Fruit fly (Drosophila melanogaster) whole organism, embryonic: Measurements from ENCODE around the gene CG8460.

Experiments used
- Ada2b ChIP-seq: fragments of 200-800 bp; sonication (Bioruptor generic); IDR thresholded peaks from 2 replicates; pipeline ENCODE4 v1.3.6; 2022; ENCODE audit warnings: missing biosample characterization, missing genetic modification characterization
- Atf6 ChIP-seq: fragments of 200-800 bp; sonication (Bioruptor generic); IDR thresholded peaks from 2 replicates; pipeline ENCODE4 v1.3.6; 2022; ENCODE audit warnings: missing biosample characterization, missing genetic modification characterization
- BtbVII ChIP-seq: fragments of 200-800 bp; sonication (Bioruptor generic); optimal IDR thresholded peaks from 3 replicates; lab custom pipeline; 2017; ENCODE audit warnings: missing biosample characterization, mild to moderate bottlenecking, missing genetic modification characterization
- CG1024 ChIP-seq: fragments of 200-800 bp; sonication (Bioruptor generic); IDR thresholded peaks from 2 replicates; pipeline ENCODE4 v1.3.6; 2022; ENCODE audit warnings: missing biosample characterization, missing genetic modification characterization
- CG10267 ChIP-seq: fragments of 200-800 bp; sonication (Bioruptor generic); optimal IDR thresholded peaks from 2 replicates; lab custom pipeline; 2018; ENCODE audit warnings: missing biosample characterization, mild to moderate bottlenecking, missing genetic modification characterization, moderate library complexity
- CG12071 ChIP-seq: fragments of 200-800 bp; sonication (Bioruptor generic); optimal IDR thresholded peaks from 3 replicates; lab custom pipeline; 2018; ENCODE audit warnings: missing biosample characterization, mild to moderate bottlenecking, missing genetic modification characterization
- CG1529 ChIP-seq: fragments of 200-800 bp; sonication (Bioruptor generic); optimal IDR thresholded peaks from 3 replicates; lab custom pipeline; 2018; ENCODE audit warnings: missing biosample characterization, missing genetic modification characterization
- CG1603 ChIP-seq: fragments of 200-800 bp; sonication (Bioruptor generic); optimal IDR thresholded peaks from 2 replicates; lab custom pipeline; 2019; ENCODE audit warnings: missing biosample characterization, mild to moderate bottlenecking, missing genetic modification characterization, moderate library complexity
- CG1647 ChIP-seq: fragments of 200-800 bp; sonication (Bioruptor generic); optimal IDR thresholded peaks from 3 replicates; lab custom pipeline; 2016; ENCODE audit warnings: missing biosample characterization, missing genetic modification characterization
- CG16815 ChIP-seq: fragments of 200-800 bp; sonication (Bioruptor generic); optimal IDR thresholded peaks from 3 replicates; lab custom pipeline; 2017; ENCODE audit warnings: missing biosample characterization, mild to moderate bottlenecking, missing genetic modification characterization
- CG17328 ChIP-seq: fragments of 200-800 bp; sonication (Bioruptor generic); IDR thresholded peaks from 2 replicates; pipeline ENCODE4 v1.3.6; 2022; ENCODE audit warnings: missing biosample characterization, missing genetic modification characterization
- CG17359 ChIP-seq: fragments of 200-800 bp; sonication (Bioruptor generic); optimal IDR thresholded peaks from 3 replicates; lab custom pipeline; 2018; ENCODE audit warnings: missing biosample characterization, mild to moderate bottlenecking, missing genetic modification characterization, moderate library complexity
- CG17829 ChIP-seq: fragments of 200-800 bp; optimal IDR thresholded peaks from 2 replicates; lab custom pipeline; 2019; ENCODE audit warnings: missing biosample characterization, mild to moderate bottlenecking, missing genetic modification characterization, moderate library complexity
- CG2120 ChIP-seq: fragments of 200-800 bp; sonication (Bioruptor generic); optimal IDR thresholded peaks from 3 replicates; lab custom pipeline; 2016; ENCODE audit warnings: missing biosample characterization, missing genetic modification characterization
- CG2202 ChIP-seq: fragments of 200-800 bp; sonication (Bioruptor generic); optimal IDR thresholded peaks from 2 replicates; lab custom pipeline; 2018; ENCODE audit warnings: missing biosample characterization, mild to moderate bottlenecking, missing genetic modification characterization
- CG2678 ChIP-seq: fragments of 200-800 bp; sonication (Bioruptor generic); optimal IDR thresholded peaks from 3 replicates; lab custom pipeline; 2019; ENCODE audit warnings: missing biosample characterization, mild to moderate bottlenecking, missing genetic modification characterization, moderate library complexity
- CG2712 ChIP-seq: fragments of 200-800 bp; optimal IDR thresholded peaks from 3 replicates; lab custom pipeline; 2019; ENCODE audit warnings: missing biosample characterization, mild to moderate bottlenecking, missing genetic modification characterization, moderate library complexity
- CG3407 ChIP-seq: fragments of 200-800 bp; sonication (Bioruptor generic); optimal IDR thresholded peaks from 2 replicates; lab custom pipeline; 2018; ENCODE audit warnings: missing biosample characterization, mild to moderate bottlenecking, missing genetic modification characterization
- CG3838 ChIP-seq: fragments of 200-800 bp; sonication (Bioruptor generic); optimal IDR thresholded peaks from 3 replicates; lab custom pipeline; 2016; ENCODE audit warnings: missing biosample characterization, missing genetic modification characterization
- CG8089 ChIP-seq: fragments of 200-800 bp; sonication (Bioruptor generic); optimal IDR thresholded peaks from 3 replicates; lab custom pipeline; 2016; ENCODE audit warnings: missing biosample characterization, missing genetic modification characterization
- CG8281 ChIP-seq: fragments of 200-800 bp; sonication (Bioruptor generic); optimal IDR thresholded peaks from 2 replicates; lab custom pipeline; 2018; ENCODE audit warnings: missing biosample characterization, mild to moderate bottlenecking, missing genetic modification characterization, moderate library complexity
- CG8478 ChIP-seq: fragments of >200 bp; optimal IDR thresholded peaks from 2 replicates; lab custom pipeline; 2018
- CHES-1-like ChIP-seq: fragments of 200-800 bp; sonication (Bioruptor generic); optimal IDR thresholded peaks from 2 replicates; lab custom pipeline; 2016; ENCODE audit warnings: missing biosample characterization, missing genetic modification characterization
- CrebB ChIP-seq: fragments of 200-800 bp; sonication (Bioruptor generic); optimal IDR thresholded peaks from 3 replicates; lab custom pipeline; 2018; ENCODE audit warnings: missing biosample characterization, mild to moderate bottlenecking, missing genetic modification characterization
- Ets65A ChIP-seq: fragments of 200-800 bp; sonication (Bioruptor generic); peaks from one replicate; lab custom pipeline; 2016; ENCODE audit warnings: missing biosample characterization, missing genetic modification characterization
- GATAe ChIP-seq: fragments of 200-800 bp; sonication (Bioruptor generic); conservative IDR thresholded peaks from 2 replicates; pipeline ENCODE4 v1.3.6; 2022; ENCODE audit warnings: missing biosample characterization, missing genetic modification characterization
- Gsc ChIP-seq: fragments of 200-800 bp; sonication (Bioruptor generic); IDR thresholded peaks from 2 replicates; pipeline ENCODE4 v1.3.6; 2022; ENCODE audit warnings: missing biosample characterization, missing genetic modification characterization
- HLH54F ChIP-seq: fragments of 200-800 bp; sonication (Bioruptor generic); optimal IDR thresholded peaks from 3 replicates; lab custom pipeline; 2016; ENCODE audit warnings: missing biosample characterization, missing genetic modification characterization
- Max ChIP-seq: fragments of 200-800 bp; sonication (Bioruptor generic); optimal IDR thresholded peaks from 2 replicates; lab custom pipeline; 2016; ENCODE audit warnings: missing biosample characterization, mild to moderate bottlenecking, missing genetic modification characterization
- Med ChIP-seq: fragments of 200-800 bp; sonication (Bioruptor generic); peaks from one replicate; lab custom pipeline; 2016; ENCODE audit warnings: missing biosample characterization, missing genetic modification characterization, mild to moderate bottlenecking, inconsistent platforms, moderate library complexity
- Nf-YA ChIP-seq: fragments of 200-800 bp; sonication (Bioruptor generic); IDR thresholded peaks from 2 replicates; pipeline ENCODE4 v1.3.6; 2022; ENCODE audit warnings: missing biosample characterization, missing genetic modification characterization
- Opbp ChIP-seq: fragments of 200-800 bp; sonication (Bioruptor generic); IDR thresholded peaks from 3 replicates; pipeline ENCODE4 v1.3.6; 2022; ENCODE audit warnings: missing biosample characterization, missing genetic modification characterization; ENCODE audit not compliant: partially characterized antibody
- Pdp1 ChIP-seq, 2 experiments: fragments of 200-800 bp; sonication (Bioruptor generic); optimal IDR thresholded peaks; 3 replicates each; lab custom pipeline; 2016; ENCODE audit warnings: missing biosample characterization in 2 of 2, missing genetic modification characterization in 2 of 2, mild to moderate bottlenecking in 1 of 2, moderate library complexity in 1 of 2
- Rfx ChIP-seq: fragments of 200-800 bp; sonication (Bioruptor generic); IDR thresholded peaks from 2 replicates; pipeline ENCODE4 v1.3.6; 2022; ENCODE audit warnings: missing biosample characterization, missing genetic modification characterization
- Rx ChIP-seq: fragments of 200-800 bp; sonication (Bioruptor generic); IDR thresholded peaks from 2 replicates; pipeline ENCODE4 v1.3.6; 2022; ENCODE audit warnings: missing biosample characterization, missing genetic modification characterization
- Sox102F ChIP-seq: fragments of 200-800 bp; sonication (Bioruptor generic); optimal IDR thresholded peaks from 2 replicates; lab custom pipeline; 2018; ENCODE audit warnings: missing biosample characterization, mild to moderate bottlenecking, missing genetic modification characterization, moderate library complexity
- Xrp1 ChIP-seq: fragments of 200-800 bp; sonication (Bioruptor generic); IDR thresholded peaks from 2 replicates; pipeline ENCODE4 v1.3.6; 2022; ENCODE audit warnings: missing biosample characterization, missing genetic modification characterization
- ash1 ChIP-seq: fragments of 200-800 bp; sonication (Bioruptor generic); optimal IDR thresholded peaks from 2 replicates; lab custom pipeline; 2018; ENCODE audit warnings: missing biosample characterization, mild to moderate bottlenecking, missing genetic modification characterization
- bcd ChIP-seq: fragments of 200-800 bp; sonication (Bioruptor generic); optimal IDR thresholded peaks from 2 replicates; lab custom pipeline; 2017; ENCODE audit warnings: missing biosample characterization, mild to moderate bottlenecking, missing genetic modification characterization
- dan ChIP-seq: fragments of 200-800 bp; sonication (Bioruptor generic); IDR thresholded peaks from 2 replicates; pipeline ENCODE4 v1.3.6; 2022; ENCODE audit warnings: missing biosample characterization, missing genetic modification characterization
- danr ChIP-seq: fragments of 200-800 bp; sonication (Bioruptor generic); IDR thresholded peaks from 2 replicates; pipeline ENCODE4 v1.3.6; 2022; ENCODE audit warnings: missing biosample characterization, missing genetic modification characterization
- dpn ChIP-seq, 2 experiments: fragments of 200-800 bp; sonication (Bioruptor generic); optimal IDR thresholded peaks; 3 replicates each; lab custom pipeline; 2016; ENCODE audit warnings: missing biosample characterization in 2 of 2, missing genetic modification characterization in 2 of 2
- exex ChIP-seq: fragments of 200-800 bp; sonication (Bioruptor generic); optimal IDR thresholded peaks from 4 replicates; lab custom pipeline; 2018; ENCODE audit warnings: missing biosample characterization, mild to moderate bottlenecking, missing genetic modification characterization, moderate library complexity
- gsb ChIP-seq: fragments of 200-800 bp; sonication (Bioruptor generic); IDR thresholded peaks from 2 replicates; pipeline ENCODE4 v1.3.6; 2022; ENCODE audit warnings: missing biosample characterization, missing genetic modification characterization
- ind ChIP-seq: fragments of 200-800 bp; sonication (Bioruptor generic); optimal IDR thresholded peaks from 3 replicates; lab custom pipeline; 2016; ENCODE audit warnings: missing biosample characterization, missing genetic modification characterization
- ken ChIP-seq: fragments of 200-800 bp; sonication (Bioruptor generic); IDR thresholded peaks from 3 replicates; pipeline ENCODE4 v1.3.6; 2022; ENCODE audit warnings: missing biosample characterization, missing genetic modification characterization
- klu ChIP-seq: fragments of 200-800 bp; sonication (Bioruptor generic); IDR thresholded peaks from 2 replicates; pipeline ENCODE4 v1.3.6; 2022; ENCODE audit warnings: missing biosample characterization, missing genetic modification characterization
- nom ChIP-seq: fragments of 200-800 bp; sonication (Bioruptor generic); optimal IDR thresholded peaks from 2 replicates; lab custom pipeline; 2017; ENCODE audit warnings: missing biosample characterization, missing genetic modification characterization, mild to moderate bottlenecking, moderate library complexity, missing genetic modification reagents
- odd ChIP-seq: fragments of 200-800 bp; sonication (Bioruptor generic); optimal IDR thresholded peaks from 2 replicates; lab custom pipeline; 2017; ENCODE audit warnings: missing biosample characterization, mild to moderate bottlenecking, missing genetic modification characterization
- pb ChIP-seq: fragments of 200-800 bp; sonication (Bioruptor generic); optimal IDR thresholded peaks from 3 replicates; lab custom pipeline; 2016; ENCODE audit warnings: missing biosample characterization, missing genetic modification characterization
- phol ChIP-seq: fragments of 200-800 bp; sonication (Bioruptor generic); optimal IDR thresholded peaks from 3 replicates; lab custom pipeline; 2018; ENCODE audit warnings: missing biosample characterization, mild to moderate bottlenecking, missing genetic modification characterization, moderate library complexity
- sens ChIP-seq: fragments of 200-800 bp; sonication (Bioruptor generic); peaks from one replicate; lab custom pipeline; 2016; ENCODE audit warnings: missing biosample characterization, missing genetic modification characterization
- tll ChIP-seq, 2 experiments: fragments of 200-800 bp in 1 of 2; fragments of >200 bp in 1 of 2; sonication (Bioruptor generic) in 1 of 2; optimal IDR thresholded peaks; 2 replicates each; lab custom pipeline; 2017 to 2019; ENCODE audit warnings: missing biosample characterization in 2 of 2, missing genetic modification characterization in 2 of 2, mild to moderate bottlenecking in 1 of 2, moderate library complexity in 1 of 2
- z ChIP-seq: fragments of 200-800 bp; sonication (Bioruptor generic); IDR thresholded peaks from 3 replicates; pipeline ENCODE4 v1.3.6; 2022; ENCODE audit warnings: missing biosample characterization, missing genetic modification characterization

CG8460 gene

DNA sequence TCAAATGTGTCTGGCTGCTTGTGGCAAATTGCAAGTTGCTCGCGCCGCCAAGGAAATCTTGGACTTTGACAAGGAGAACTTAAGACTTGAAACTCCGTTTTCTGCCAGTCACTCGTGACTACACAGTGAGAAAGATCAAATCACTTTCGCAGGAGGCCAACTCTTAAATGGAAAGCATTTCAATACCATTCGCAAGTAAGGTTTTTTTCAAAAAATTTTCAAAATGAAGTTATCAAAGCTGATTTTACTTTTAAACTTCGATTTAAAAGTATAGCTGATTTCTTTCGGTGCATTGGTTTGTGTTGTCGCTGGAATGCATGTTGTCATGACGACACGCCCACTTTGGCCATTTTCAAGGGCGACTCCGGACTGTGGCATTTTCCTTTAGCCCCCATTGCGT, 35.4 kb downstream of the CG8460 start (continued):
- TF ChIP-seq Gsc: no peak
- peak; percentile 19; the same call in 1 of the 2 replicates for TF ChIP-seq CG1024 (GFP tag; lab: Robert Waterston, UW)
- TF ChIP-seq Ets65A (GFP tag; lab: Kevin White, UChicago): peak; percentile 80
- TF ChIP-seq dpn (GFP tag; optimal IDR thresholded peaks at IDR 0.05; lab: Kevin White, UChicago): peak in 1 of 2 experiments; percentile 30
- peak; percentile 14 for TF ChIP-seq CG2678 (tag; lab: Kevin White, UChicago)
- TF ChIP-seq CG1647 (GFP tag; lab: Kevin White, UChicago): no peak
- no peak for TF ChIP-seq CG1529 (GFP tag; lab: Kevin White, UChicago)
- TF ChIP-seq tll (GFP tag; optimal IDR thresholded peaks at IDR 0.05; lab: Kevin White, UChicago): no peak
- TF ChIP-seq Sox102F: peak; percentile 27
- no peak for TF ChIP-seq CG8089 (GFP tag; lab: Kevin White, UChicago)
- peak; percentile 58 for TF ChIP-seq sens (GFP tag; lab: Kevin White, UChicago)
- no peak for TF ChIP-seq gsb (GFP tag; lab: Robert Waterston, UW)
- peak; percentile 8 for TF ChIP-seq CG2712 (tag; lab: Kevin White, UChicago)
- no peak for TF ChIP-seq Opbp
- TF ChIP-seq CG17829 (tag; lab: Kevin White, UChicago): no peak
- TF ChIP-seq Rfx (GFP tag; lab: Robert Waterston, UW): peak; percentile 25; the same call in 1 of the 2 replicates
- TF ChIP-seq CG1603: peak; percentile 32
- peak; percentile 90 for TF ChIP-seq nom (GFP tag; lab: Kevin White, UChicago)
- no peak for TF ChIP-seq CHES-1-like
- TF ChIP-seq ken (GFP tag; lab: Robert Waterston, UW): 0 out of 3 replicates have a peak, but pooled peaks have one; percentile 36
- TF ChIP-seq CrebB: no peak
- TF ChIP-seq pb (GFP tag; lab: Kevin White, UChicago): no peak
- TF ChIP-seq Nf-YA (GFP tag; lab: Robert Waterston, UW): no peak
- TF ChIP-seq Atf6 (GFP tag; lab: Robert Waterston, UW): 0 out of 2 replicates have a peak, but pooled peaks have one; percentile 15
- 0 out of 2 replicates have a peak, but pooled peaks have one; percentile 33 for TF ChIP-seq Xrp1 (GFP tag; lab: Robert Waterston, UW)
- TF ChIP-seq dan (GFP tag; lab: Robert Waterston, UW): no peak
- TF ChIP-seq Ada2b (GFP tag; lab: Robert Waterston, UW): 0 out of 2 replicates have a peak, but pooled peaks have one; percentile 24
- peak; percentile 13 for TF ChIP-seq ind (GFP tag; lab: Kevin White, UChicago)
- 0 out of 2 replicates have a peak, but pooled peaks have one; percentile 10 for TF ChIP-seq CG17328
- TF ChIP-seq Rx (GFP tag; lab: Robert Waterston, UW): no peak
- TF ChIP-seq phol (tag; lab: Kevin White, UChicago): peak; percentile 30
- TF ChIP-seq bcd: no peak
- no peak for TF ChIP-seq CG16815 (GFP tag; lab: Kevin White, UChicago)
- TF ChIP-seq CG8478 (lab: Kevin White, UChicago): no peak
- no peak for TF ChIP-seq CG12071 (GFP tag; lab: Kevin White, UChicago)
- TF ChIP-seq HLH54F (GFP tag; lab: Kevin White, UChicago): no peak
- TF ChIP-seq Pdp1 (GFP tag; optimal IDR thresholded peaks at IDR 0.05; lab: Kevin White, UChicago): no peak
- TF ChIP-seq z (GFP tag; lab: Robert Waterston, UW): no peak
- no peak for TF ChIP-seq odd (GFP tag; lab: Kevin White, UChicago)
- peak; percentile 4 for TF ChIP-seq CG17359
- TF ChIP-seq CG10267: peak; percentile 6
- TF ChIP-seq ash1: no peak

DNA sequence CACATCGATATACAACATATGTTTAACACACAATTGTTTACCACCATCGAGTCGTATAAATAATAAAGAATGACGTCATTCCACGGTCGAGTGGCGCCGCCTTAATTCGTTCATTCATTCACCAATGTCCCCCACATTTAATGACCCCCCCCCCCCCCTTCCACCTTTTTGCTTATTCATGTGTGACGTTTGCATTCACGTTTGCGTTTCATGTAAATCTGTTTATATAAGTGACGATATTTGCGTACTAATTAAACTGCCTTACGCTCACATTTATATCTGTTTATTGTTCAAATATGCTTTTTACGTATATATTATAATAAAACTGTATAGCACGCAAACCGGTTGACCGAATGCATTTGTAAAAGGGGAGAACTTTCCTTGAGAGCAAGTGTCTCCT, 36.6 kb downstream of the CG8460 start:
- TF ChIP-seq Max (GFP tag; lab: Kevin White, UChicago): no peak
- no peak for TF ChIP-seq CG3838
- no peak for TF ChIP-seq CG2120 (GFP tag; lab: Kevin White, UChicago)
- no peak for TF ChIP-seq klu (GFP tag; lab: Robert Waterston, UW)
- no peak for TF ChIP-seq CG1603
- no peak for TF ChIP-seq GATAe (GFP tag; lab: Robert Waterston, UW)
- no peak for TF ChIP-seq danr (GFP tag; lab: Robert Waterston, UW)
- TF ChIP-seq Med (GFP tag; lab: Kevin White, UChicago): peak; percentile 28
- no peak for TF ChIP-seq CG3407 (GFP tag; lab: Kevin White, UChicago)
- peak; percentile 30 for TF ChIP-seq BtbVII (GFP tag; lab: Kevin White, UChicago)
- TF ChIP-seq CG2202: no peak
- TF ChIP-seq exex (tag; lab: Kevin White, UChicago): peak; percentile 2
- no peak for TF ChIP-seq CG8281 (tag; lab: Kevin White, UChicago)
